Worm (Caenorhabditis elegans): ENCODE data around the gene F36G9.7.

F36G9.7 gene

DNA sequence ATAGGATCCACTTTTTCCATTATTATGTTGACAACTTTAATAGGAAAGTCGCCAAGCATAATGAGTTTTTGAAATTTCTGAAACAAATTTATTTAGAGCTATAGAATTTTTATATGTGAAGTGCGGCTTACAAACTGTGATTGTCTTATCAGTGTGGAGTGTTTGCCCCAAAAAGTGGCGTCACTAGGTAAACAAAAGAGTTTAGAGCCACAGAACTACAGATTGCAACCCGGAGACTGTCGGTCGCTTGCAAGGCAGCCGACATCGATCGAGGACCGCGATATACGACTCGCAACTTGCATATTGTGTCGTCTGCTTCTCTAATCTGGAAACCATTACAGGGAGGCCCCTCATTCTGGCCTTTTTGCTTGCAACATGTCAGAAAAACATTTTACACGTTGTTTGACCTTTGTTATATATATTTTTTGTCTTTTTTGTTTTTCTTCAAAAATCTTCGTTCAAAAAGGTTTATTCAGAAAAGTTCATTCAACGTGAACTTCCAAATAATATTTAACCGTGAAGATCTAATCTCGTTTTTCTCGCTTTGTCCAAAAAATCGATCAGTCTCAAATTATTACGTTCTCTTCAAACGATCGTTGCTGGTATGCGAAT is 13.3 kb upstream of the F36G9.7 start, which contains the start of the genes fbxa-99 and F36G9.13:
Gene fbxa-99 (minus strand): TSS at position 122 of the 612 bp plus-strand sequence.
Gene F36G9.13 (plus strand): TSS at position 562 of the 612 bp plus-strand sequence.
- no peak for TF ChIP-seq bed-3 (GFP tag; optimal IDR thresholded peaks at IDR 0.05)
- no peak for TF ChIP-seq M03D4.4 (tag; optimal IDR thresholded peaks at IDR 0.05)
- TF ChIP-seq elt-1 (tag; optimal IDR thresholded peaks at IDR 0.05; ENCODE audit: borderline replicate concordance, insufficient read depth) = no peak
- TF ChIP-seq ztf-11 (tag; optimal IDR thresholded peaks at IDR 0.05) = no peak
- no peak for TF ChIP-seq ceh-39 (tag; optimal IDR thresholded peaks at IDR 0.05)
- TF ChIP-seq tbx-8 (GFP tag; optimal IDR thresholded peaks at IDR 0.05) = no peak
- no peak for TF ChIP-seq nhr-12 (tag; optimal IDR thresholded peaks at IDR 0.05)
- TF ChIP-seq mab-5 (tag; optimal IDR thresholded peaks at IDR 0.05) = no peak
- no peak for TF ChIP-seq blmp-1 (tag; optimal IDR thresholded peaks at IDR 0.05)
- TF ChIP-seq sptf-1 (tag; optimal IDR thresholded peaks at IDR 0.05) = no peak
- no peak for TF ChIP-seq nhr-2 (tag; optimal IDR thresholded peaks at IDR 0.05)
- no peak for TF ChIP-seq flh-1 (GFP tag; optimal IDR thresholded peaks at IDR 0.05)
- TF ChIP-seq sem-2 (GFP tag; optimal IDR thresholded peaks at IDR 0.05) = no peak
- TF ChIP-seq mep-1 (tag; optimal IDR thresholded peaks at IDR 0.05) = no peak
- TF ChIP-seq nhr-76 (tag; optimal IDR thresholded peaks at IDR 0.05) = no peak
- no peak for TF ChIP-seq mls-2 (tag; optimal IDR thresholded peaks at IDR 0.05)
- no peak for TF ChIP-seq cnd-1 (tag; optimal IDR thresholded peaks at IDR 0.05)
- no peak for TF ChIP-seq hlh-1 (tag; optimal IDR thresholded peaks at IDR 0.05)

DNA sequence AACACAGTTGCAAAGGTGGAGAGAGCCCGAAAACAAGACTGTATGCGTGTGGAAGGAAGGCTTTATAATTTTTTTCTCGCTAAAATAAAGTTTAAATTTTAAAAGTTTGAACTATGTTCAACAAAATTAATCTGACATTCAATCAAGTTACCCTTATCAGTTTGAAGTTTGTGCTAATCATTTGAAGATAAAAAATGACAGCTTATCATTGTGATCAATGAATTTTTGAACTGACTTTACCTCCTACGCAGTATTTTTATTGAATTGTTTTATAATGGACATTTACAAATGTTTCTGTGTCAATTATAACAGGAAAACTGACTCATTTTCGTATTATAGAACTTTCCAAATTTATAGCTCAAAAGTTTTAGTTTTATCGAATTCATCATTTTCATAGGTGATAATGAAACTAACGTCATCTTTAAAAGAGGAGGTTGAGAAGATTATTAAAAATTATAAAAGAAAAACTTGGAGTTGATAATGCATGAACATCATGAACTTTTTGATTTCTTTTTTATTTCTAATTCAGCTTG is 8.7 kb upstream of the F36G9.7 start, which contains the start of gene oac-20:
Gene oac-20 (plus strand): TSS at position 483 of the 533 bp plus-strand sequence.
- TF ChIP-seq unc-39 (tag; optimal IDR thresholded peaks at IDR 0.05) (no peak), elt-1 (tag; optimal IDR thresholded peaks at IDR 0.05; ENCODE audit: borderline replicate concordance, insufficient read depth) (no peak), nhr-2 (tag; optimal IDR thresholded peaks at IDR 0.05) (no peak), zip-8 (tag; optimal IDR thresholded peaks at IDR 0.05) (no peak)

DNA sequence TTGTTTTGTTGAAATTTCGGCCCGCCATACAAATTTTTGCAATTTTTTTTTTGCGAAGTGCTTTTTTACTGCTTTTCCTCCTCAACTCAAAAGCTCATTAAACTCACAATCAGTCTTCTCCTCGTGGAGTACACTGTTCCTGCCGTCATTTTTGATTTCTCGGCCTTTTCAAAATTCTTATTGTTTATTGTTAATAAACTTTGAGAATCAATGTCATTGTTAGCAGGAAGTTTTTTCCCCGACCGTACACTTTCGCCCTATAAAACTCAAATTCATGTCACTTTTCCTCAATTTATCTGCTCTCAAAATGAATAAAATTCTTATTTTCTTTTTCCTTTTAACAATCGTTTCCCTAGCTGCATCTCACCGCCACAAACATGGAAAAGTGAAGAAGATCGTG is 6.3 kb upstream of the F36G9.7 start, which contains the start of gene clec-232:
Gene clec-232 (plus strand): TSS at position 301 of the 400 bp plus-strand sequence.
- no peak for TF ChIP-seq lsy-2 (tag; optimal IDR thresholded peaks at IDR 0.05)
- no peak for TF ChIP-seq elt-3 (tag; optimal IDR thresholded peaks at IDR 0.05)
- no peak for TF ChIP-seq mep-1 (tag; optimal IDR thresholded peaks at IDR 0.05)
- no peak for TF ChIP-seq zip-8 (tag; optimal IDR thresholded peaks at IDR 0.05)
- TF ChIP-seq M03D4.4 (tag; optimal IDR thresholded peaks at IDR 0.05) = no peak
- TF ChIP-seq pha-4 (tag; optimal IDR thresholded peaks at IDR 0.05) = no peak
- TF ChIP-seq flh-1 (GFP tag; optimal IDR thresholded peaks at IDR 0.05) = no peak
- no peak for TF ChIP-seq snpc-4 (tag; optimal IDR thresholded peaks at IDR 0.05)
- TF ChIP-seq unc-39 (tag; optimal IDR thresholded peaks at IDR 0.05) = no peak
- no peak for TF ChIP-seq bed-3 (GFP tag; optimal IDR thresholded peaks at IDR 0.05)
- no peak for TF ChIP-seq nhr-28 (tag; optimal IDR thresholded peaks at IDR 0.05)
- no peak for TF ChIP-seq sptf-1 (tag; optimal IDR thresholded peaks at IDR 0.05)
- no peak for TF ChIP-seq mls-2 (tag; optimal IDR thresholded peaks at IDR 0.05)
- no peak for TF ChIP-seq hlh-1 (tag; optimal IDR thresholded peaks at IDR 0.05)
- TF ChIP-seq elt-1 (tag; optimal IDR thresholded peaks at IDR 0.05; ENCODE audit: borderline replicate concordance, insufficient read depth) = no peak
- no peak for TF ChIP-seq cnd-1 (tag; optimal IDR thresholded peaks at IDR 0.05)
- no peak for TF ChIP-seq ham-2 (GFP tag; optimal IDR thresholded peaks at IDR 0.05)

DNA sequence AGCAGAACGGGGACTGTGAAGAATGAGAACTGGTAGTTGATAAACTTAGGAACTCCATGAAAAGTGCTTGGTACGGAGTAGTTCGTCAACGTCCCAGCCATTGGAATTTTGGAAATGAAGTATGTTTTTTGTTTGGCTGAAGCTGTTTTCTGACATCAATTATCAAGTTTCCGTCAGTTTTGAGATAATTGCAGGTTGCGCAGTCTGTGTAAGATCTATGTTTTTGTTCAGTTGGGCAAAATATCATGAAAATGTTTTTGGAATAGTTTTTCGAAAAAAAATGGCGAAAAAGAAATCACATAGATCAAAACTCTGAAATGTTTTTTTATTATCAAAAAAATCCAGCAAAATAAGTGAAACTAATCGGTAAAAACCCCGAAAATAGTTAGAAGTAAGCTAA is 5.3 kb upstream of the F36G9.7 start, which contains the start of gene sru-22:
Gene sru-22 (minus strand): TSS at position 101 of the 400 bp plus-strand sequence.
- TF ChIP-seq blmp-1 (tag; optimal IDR thresholded peaks at IDR 0.05) (no peak), drap-1 (GFP tag; optimal IDR thresholded peaks at IDR 0.05) (no peak), ceh-43 (GFP tag; optimal IDR thresholded peaks at IDR 0.05) (no peak), ceh-39 (tag; optimal IDR thresholded peaks at IDR 0.05) (no peak), lsy-2 (tag; optimal IDR thresholded peaks at IDR 0.05) (no peak)

DNA sequence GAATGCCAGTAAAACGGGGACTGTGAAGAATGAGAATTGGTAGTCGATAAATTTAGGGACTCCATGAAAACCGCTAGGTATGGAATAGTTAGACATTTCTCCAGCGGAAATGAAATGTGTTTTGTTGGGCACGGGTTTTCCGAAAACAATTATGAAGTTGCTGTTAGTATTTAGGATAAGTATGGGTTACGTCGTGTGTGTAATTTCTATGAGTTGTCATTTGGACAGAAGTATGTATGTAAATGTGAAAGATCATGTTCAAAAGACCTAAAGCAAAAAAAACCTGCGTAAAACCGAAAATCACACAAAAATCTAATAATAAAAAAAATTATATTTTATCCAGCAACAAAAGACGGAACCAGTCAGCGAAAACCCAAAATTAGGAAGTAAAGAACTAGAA is 2.9 kb upstream of the F36G9.7 start, which contains the start of gene sru-23:
Gene sru-23 (minus strand): TSS at position 101 of the 400 bp plus-strand sequence.
- TF ChIP-seq mab-5 (tag; optimal IDR thresholded peaks at IDR 0.05) (no peak), unc-62 (GFP tag; optimal IDR thresholded peaks at IDR 0.05) (no peak), ces-1 (GFP tag; optimal IDR thresholded peaks at IDR 0.05) (no peak), unc-120 (tag; optimal IDR thresholded peaks at IDR 0.05; ENCODE audit: poor library complexity, severe bottlenecking) (no peak), ztf-11 (tag; optimal IDR thresholded peaks at IDR 0.05) (no peak), mep-1 (tag; optimal IDR thresholded peaks at IDR 0.05) (no peak), lin-32 (GFP tag; optimal IDR thresholded peaks at IDR 0.05) (no peak), flh-1 (GFP tag; optimal IDR thresholded peaks at IDR 0.05) (no peak), nhr-12 (tag; optimal IDR thresholded peaks at IDR 0.05) (no peak), tbx-8 (GFP tag; optimal IDR thresholded peaks at IDR 0.05) (no peak)
